Fruit fly (Drosophila melanogaster) whole organism: ENCODE measurements around the gene Bub1.

Experiments
- pan ChIP-seq: fragments of >200 bp; optimal IDR thresholded peaks from 2 replicates; lab custom pipeline; 2017
- psq ChIP-seq: fragments of >200 bp; optimal IDR thresholded peaks from 2 replicates; lab custom pipeline; 2017

DNA sequence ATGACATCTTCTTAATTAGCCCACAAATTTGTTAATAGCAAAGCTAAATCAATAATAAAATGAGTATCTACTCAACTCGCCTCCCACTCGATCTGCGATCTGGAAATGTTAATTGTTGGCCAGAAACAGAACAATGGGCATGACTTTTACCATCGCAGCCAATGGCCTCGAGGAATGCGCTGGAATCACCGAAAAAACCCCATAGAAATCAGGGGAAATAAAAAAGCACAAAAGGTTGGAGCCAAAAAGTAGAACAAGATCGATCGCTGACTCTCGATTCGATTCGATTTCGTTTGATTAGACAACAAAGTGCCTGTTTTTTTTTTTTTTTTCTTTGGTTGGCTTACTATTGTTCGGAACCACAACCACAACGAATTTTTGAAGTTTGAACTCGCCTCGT is 30.1 kb upstream of the Bub1 start:
- no peak for TF ChIP-seq pan (lab: Kevin White, UChicago)
- no peak for TF ChIP-seq psq (lab: Kevin White, UChicago)
